Worm (Caenorhabditis elegans) whole organism, L2 larva: ENCODE measurements around the gene pld-1.

ENCODE experiments used
- F13H6.1 ChIP-seq: sonication (generic microtip); optimal IDR thresholded peaks from 2 replicates; lab custom pipeline; 2016; ENCODE audit warnings: missing genetic modification characterization, missing compliant biosample characterization
- ama-1 ChIP-seq: fragments of 150-350 bp; optimal IDR thresholded peaks from 2 replicates; lab custom pipeline; 2018; ENCODE audit warnings: inconsistent platforms
- ceh-16 ChIP-seq: fragments of 150-350 bp; optimal IDR thresholded peaks from 2 replicates; lab custom pipeline; 2014; ENCODE audit warnings: missing biosample characterization, missing genetic modification characterization
- fos-1 ChIP-seq: fragments of 150-350 bp; optimal IDR thresholded peaks from 2 replicates; lab custom pipeline; 2014; ENCODE audit warnings: missing biosample characterization, missing genetic modification characterization
- lin-39 ChIP-seq: fragments of 150-350 bp; optimal IDR thresholded peaks from 2 replicates; lab custom pipeline; 2014; ENCODE audit warnings: missing biosample characterization, missing genetic modification reagents, missing genetic modification characterization
- lsy-2 ChIP-seq, 2 experiments: fragments of 150-350 bp in 1 of 2; sonication (generic microtip) in 1 of 2; optimal IDR thresholded peaks; 2 replicates each; lab custom pipeline; 2014 to 2017; ENCODE audit warnings: missing biosample characterization in 2 of 2, missing genetic modification characterization in 2 of 2
- nhr-11 ChIP-seq: fragments of 150-350 bp; optimal IDR thresholded peaks from 2 replicates; lab custom pipeline; 2014; ENCODE audit warnings: missing biosample characterization, missing genetic modification characterization
- nhr-12 ChIP-seq: fragments of 150-350 bp; optimal IDR thresholded peaks from 2 replicates; lab custom pipeline; 2014; ENCODE audit warnings: missing biosample characterization, missing genetic modification characterization
- nhr-237 ChIP-seq: fragments of 150-350 bp; optimal IDR thresholded peaks from 2 replicates; lab custom pipeline; 2014; ENCODE audit warnings: missing biosample characterization, missing genetic modification characterization
- nhr-77 ChIP-seq: fragments of 150-350 bp; optimal IDR thresholded peaks from 2 replicates; lab custom pipeline; 2014; ENCODE audit warnings: missing biosample characterization, missing genetic modification characterization
- skn-1 ChIP-seq: sonication (generic microtip); optimal IDR thresholded peaks from 2 replicates; lab custom pipeline; 2017; ENCODE audit warnings: missing biosample characterization, missing genetic modification characterization
- unc-62 ChIP-seq: fragments of 150-350 bp; optimal IDR thresholded peaks from 2 replicates; lab custom pipeline; 2014; ENCODE audit warnings: missing biosample characterization, missing genetic modification reagents, missing genetic modification characterization

DNA sequence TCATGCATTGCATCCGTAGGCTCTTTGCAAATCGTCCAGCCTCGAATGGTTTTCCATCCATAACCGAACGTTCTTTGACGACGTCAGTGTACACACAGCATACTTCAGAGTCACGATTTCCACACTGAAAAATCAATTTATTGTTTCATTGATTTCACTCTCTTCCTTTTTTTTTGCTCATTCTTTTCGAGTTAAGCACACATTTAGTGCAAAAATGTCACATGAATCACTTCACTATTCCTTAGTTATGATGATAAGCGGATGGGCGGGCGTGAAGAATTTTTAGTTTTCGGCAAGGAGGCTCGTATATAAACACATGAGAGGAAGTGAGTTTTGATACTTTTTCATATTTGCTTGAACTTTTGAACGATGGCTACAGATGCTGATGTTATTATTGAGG, 6.0 kb downstream of the pld-1 start, which contains the start of gene txt-9:
- TF ChIP-seq nhr-77 (tag; lab: Kevin White, UChicago) (no peak), unc-62 (no peak), F13H6.1 (no peak), nhr-12 (tag; lab: Kevin White, UChicago) (no peak), ama-1 (lab: Kevin White, UChicago) (no peak), lin-39 (tag; lab: Kevin White, UChicago) (no peak), nhr-237 (tag; lab: Kevin White, UChicago) (no peak), lsy-2 (tag; optimal IDR thresholded peaks at IDR 0.05; lab: Kevin White, UChicago) (no peak), nhr-11 (tag; lab: Kevin White, UChicago) (no peak), fos-1 (peak; percentile 45), skn-1 (tag; lab: Kevin White, UChicago) (no peak), ceh-16 (tag; lab: Kevin White, UChicago) (no peak)
